Worm (Caenorhabditis elegans): ENCODE data around the gene C56E6.4.

DNA sequence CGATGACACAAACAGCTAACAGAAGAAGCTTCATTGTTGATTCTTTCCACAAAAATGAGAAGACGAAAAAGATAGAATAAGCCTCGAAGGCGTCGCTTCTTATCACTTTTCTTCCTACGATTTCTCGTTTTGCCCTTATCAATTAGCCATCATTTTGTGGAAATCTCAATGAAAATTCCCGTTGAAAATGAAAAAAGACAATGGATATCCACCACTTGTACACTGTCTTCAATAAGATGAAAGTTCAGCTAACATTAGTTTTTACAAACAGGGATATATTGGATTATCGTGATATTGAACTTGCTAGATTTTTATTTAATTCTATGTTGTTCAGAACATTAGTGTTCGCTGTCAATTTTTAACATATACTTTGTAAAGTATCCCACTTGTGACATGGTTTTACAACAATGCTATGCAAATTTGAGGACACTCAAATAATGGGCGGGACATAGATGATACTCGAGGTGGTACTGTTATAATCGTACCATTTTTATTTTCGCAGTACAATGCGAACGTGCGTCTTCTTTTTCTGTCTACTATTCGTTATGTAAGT lies 38.2 kb upstream of the C56E6.4 start, which contains the start of the genes F18C5.5 and F18C5.9:
- TF ChIP-seq cog-1 (tag; optimal IDR thresholded peaks at IDR 0.05) = no peak
- TF ChIP-seq T22C8.4 (GFP tag; IDR thresholded peaks at IDR 0.05) = no peak
- no peak for TF ChIP-seq flt-1 (GFP tag; IDR thresholded peaks at IDR 0.05)
- no peak for TF ChIP-seq ref-1 (GFP tag; conservative IDR thresholded peaks at IDR 0.05)
- TF ChIP-seq ztf-29 (GFP tag; IDR thresholded peaks at IDR 0.05) = no peak
- no peak for TF ChIP-seq med-1 (GFP tag; optimal IDR thresholded peaks at IDR 0.05; ENCODE audit: insufficient read depth)

All from whole organism, midembryonic.